Fruit fly (Drosophila melanogaster): ENCODE measurements around the gene kel.
A peak's percentile ranks its signal among the peaks of the same experiment; 100 is the strongest.

Gene kel

DNA sequence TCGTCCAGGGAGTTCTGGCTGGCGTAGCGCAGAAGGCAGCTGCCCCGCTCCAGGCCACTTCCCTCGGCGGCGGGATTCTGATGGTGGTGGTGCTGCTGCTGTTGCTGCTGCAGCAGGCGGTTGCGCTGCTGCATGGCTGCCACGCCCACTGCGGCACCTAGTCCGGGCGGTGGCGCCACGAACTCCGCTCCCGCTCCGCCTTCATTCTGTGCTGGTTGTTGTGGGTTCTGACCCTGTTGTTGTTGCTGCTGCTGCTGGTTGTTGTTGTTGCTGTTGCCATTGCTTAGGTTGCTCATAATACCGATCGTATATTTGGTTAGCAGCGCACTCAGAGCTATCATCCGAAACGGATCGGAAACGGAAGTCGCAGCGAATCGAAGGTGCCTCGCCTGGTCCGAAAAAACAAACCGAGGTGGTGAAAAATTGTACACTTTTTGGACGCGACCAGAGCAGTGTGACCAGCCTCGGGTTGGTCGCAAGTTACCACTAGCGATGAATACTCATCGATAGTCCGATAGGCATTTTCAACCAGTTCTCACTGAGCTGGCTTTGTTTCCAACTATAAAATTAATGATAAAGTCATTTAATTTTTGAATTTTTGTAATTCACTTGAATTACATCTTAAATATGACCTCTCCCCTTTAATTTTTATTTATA, at the start of gene kel:
Gene kel (minus strand): TSS at position 493 of the 657 bp plus-strand sequence.
- TF ChIP-seq rgr (GFP tag; optimal IDR thresholded peaks at IDR 0.05) (peak; percentile 61), tai (GFP tag; optimal IDR thresholded peaks at IDR 0.05) (no peak), CG32264 (GFP tag; optimal IDR thresholded peaks at IDR 0.05) (no peak), GATAd (GFP tag; optimal IDR thresholded peaks at IDR 0.05) (no peak), psq (GFP tag; optimal IDR thresholded peaks at IDR 0.05) (peak; percentile 1), dl (GFP tag; optimal IDR thresholded peaks at IDR 0.05; ENCODE audit: insufficient read depth in 1 of 2, partially characterized antibody in 2 of 2) (no peak), Abd-B (GFP tag; optimal IDR thresholded peaks at IDR 0.05) (no peak), CrebA (GFP tag; optimal IDR thresholded peaks at IDR 0.05; ENCODE audit: borderline replicate concordance) (no peak), dmrt93B (GFP tag; optimal IDR thresholded peaks at IDR 0.05) (no peak), brk (GFP tag; optimal IDR thresholded peaks at IDR 0.05) (no peak), h (GFP tag; optimal IDR thresholded peaks at IDR 0.05) (peak; percentile 43), CG9705 (GFP tag; optimal IDR thresholded peaks at IDR 0.05) (no peak), N (GFP tag; optimal IDR thresholded peaks at IDR 0.05) (no peak), Sp1 (GFP tag; optimal IDR thresholded peaks at IDR 0.05) (peak; percentile 58), Rel (GFP tag; optimal IDR thresholded peaks at IDR 0.05) (no peak), Rel (tag; optimal IDR thresholded peaks at IDR 0.05) (peak; percentile 30), Dfd (GFP tag; optimal IDR thresholded peaks at IDR 0.05) (peak; percentile 60), Vsx2 (GFP tag; optimal IDR thresholded peaks at IDR 0.05; ENCODE audit: partially characterized antibody) (no peak), sv (GFP tag; optimal IDR thresholded peaks at IDR 0.05) (no peak), Mio (GFP tag; optimal IDR thresholded peaks at IDR 0.05) (no peak), pan (optimal IDR thresholded peaks at IDR 0.05) (no peak), jim (GFP tag; optimal IDR thresholded peaks at IDR 0.05) (no peak), fru (GFP tag; optimal IDR thresholded peaks at IDR 0.05) (peak; percentile 33), usp (GFP tag; optimal IDR thresholded peaks at IDR 0.05) (no peak), Myc (optimal IDR thresholded peaks at IDR 0.05) (no peak), Hr78 (GFP tag; optimal IDR thresholded peaks at IDR 0.05) (no peak), foxo (GFP tag; optimal IDR thresholded peaks at IDR 0.05) (peak in 1 of 2 experiments; percentile 20), HLH106 (tag; optimal IDR thresholded peaks at IDR 0.05) (peak; percentile 17), sage (GFP tag; optimal IDR thresholded peaks at IDR 0.05) (no peak), br (GFP tag; optimal IDR thresholded peaks at IDR 0.05) (peak; percentile 41), dsf (GFP tag; optimal IDR thresholded peaks at IDR 0.05; ENCODE audit: borderline replicate concordance) (no peak), woc (GFP tag; optimal IDR thresholded peaks at IDR 0.05) (peak; percentile 49), Jra (GFP tag; optimal IDR thresholded peaks at IDR 0.05) (no peak), Hnf4 (GFP tag; optimal IDR thresholded peaks at IDR 0.05) (no peak), Hr83 (GFP tag; optimal IDR thresholded peaks at IDR 0.05; ENCODE audit: poor library complexity, severe bottlenecking) (peak; percentile 84), OdsH (GFP tag; optimal IDR thresholded peaks at IDR 0.05) (peak; percentile 16), Dif (GFP tag; optimal IDR thresholded peaks at IDR 0.05; ENCODE audit: partially characterized antibody) (peak; percentile 19), lola (GFP tag; optimal IDR thresholded peaks at IDR 0.05) (no peak), ey (GFP tag; optimal IDR thresholded peaks at IDR 0.05) (no peak)

- TF ChIP-seq sv (GFP tag; optimal IDR thresholded peaks at IDR 0.05) (no peak), Mio (GFP tag; optimal IDR thresholded peaks at IDR 0.05) (no peak), Hr83 (GFP tag; optimal IDR thresholded peaks at IDR 0.05; ENCODE audit: poor library complexity, severe bottlenecking) (no peak), Sp1 (GFP tag; optimal IDR thresholded peaks at IDR 0.05) (no peak), CrebA (GFP tag; optimal IDR thresholded peaks at IDR 0.05; ENCODE audit: borderline replicate concordance) (no peak), woc (GFP tag; optimal IDR thresholded peaks at IDR 0.05) (no peak), dmrt93B (GFP tag; optimal IDR thresholded peaks at IDR 0.05) (no peak), psq (GFP tag; optimal IDR thresholded peaks at IDR 0.05) (no peak), fru (GFP tag; optimal IDR thresholded peaks at IDR 0.05) (no peak), Hnf4 (GFP tag; optimal IDR thresholded peaks at IDR 0.05) (no peak), Vsx2 (GFP tag; optimal IDR thresholded peaks at IDR 0.05; ENCODE audit: partially characterized antibody) (no peak), h (GFP tag; optimal IDR thresholded peaks at IDR 0.05) (no peak), HLH106 (tag; optimal IDR thresholded peaks at IDR 0.05) (no peak), jim (GFP tag; optimal IDR thresholded peaks at IDR 0.05) (no peak), br (GFP tag; optimal IDR thresholded peaks at IDR 0.05) (no peak), rgr (GFP tag; optimal IDR thresholded peaks at IDR 0.05) (no peak)
Measured at dm6 chr2L:18186695-18187094, 48.8 kb upstream of the kel start.
